Fruit fly (Drosophila melanogaster) whole organism, embryonic: ENCODE results near the gene Rdh.

Source experiments
- Awh ChIP-seq: fragments of 200-800 bp; sonication (Bioruptor generic); IDR thresholded peaks from 2 replicates; pipeline ENCODE4, ENCODE4 v1.3.6; 2022; ENCODE audit warnings: missing biosample characterization, missing genetic modification characterization
- CG10147 ChIP-seq: fragments of 200-800 bp; sonication (Bioruptor generic); optimal IDR thresholded peaks from 2 replicates; lab custom pipeline; 2019; ENCODE audit warnings: missing biosample characterization, mild to moderate bottlenecking, missing genetic modification characterization, moderate library complexity
- CG10543 ChIP-seq: fragments of 200-800 bp; sonication (Bioruptor generic); optimal IDR thresholded peaks from 3 replicates; lab custom pipeline; 2017; ENCODE audit warnings: missing biosample characterization, mild to moderate bottlenecking, missing genetic modification characterization, moderate library complexity
- CG10565 ChIP-seq: fragments of 200-800 bp; sonication (Bioruptor generic); optimal IDR thresholded peaks from 3 replicates; lab custom pipeline; 2016; ENCODE audit warnings: missing biosample characterization, mild to moderate bottlenecking, missing genetic modification characterization
- CG13775 ChIP-seq: fragments of 200-800 bp; sonication (Bioruptor generic); optimal IDR thresholded peaks from 3 replicates; lab custom pipeline; 2017; ENCODE audit warnings: missing biosample characterization, mild to moderate bottlenecking, missing genetic modification characterization
- CG13894 ChIP-seq: fragments of 200-800 bp; sonication (Bioruptor generic); optimal IDR thresholded peaks from 3 replicates; lab custom pipeline; 2018; ENCODE audit warnings: missing biosample characterization, mild to moderate bottlenecking, missing genetic modification characterization, moderate library complexity
- CG15269 ChIP-seq: fragments of 200-800 bp; sonication (Bioruptor generic); optimal IDR thresholded peaks from 2 replicates; lab custom pipeline; 2018; ENCODE audit warnings: missing biosample characterization, mild to moderate bottlenecking, missing genetic modification characterization, moderate library complexity
- CG15601 ChIP-seq: fragments of 200-800 bp; sonication (Bioruptor generic); optimal IDR thresholded peaks from 3 replicates; lab custom pipeline; 2019; ENCODE audit warnings: missing biosample characterization, mild to moderate bottlenecking, missing genetic modification characterization, moderate library complexity
- CG1602 ChIP-seq: fragments of 200-800 bp; sonication (Bioruptor generic); optimal IDR thresholded peaks from 3 replicates; lab custom pipeline; 2016; ENCODE audit warnings: missing biosample characterization, missing genetic modification characterization
- CG1603 ChIP-seq: fragments of 200-800 bp; sonication (Bioruptor generic); optimal IDR thresholded peaks from 2 replicates; lab custom pipeline; 2019; ENCODE audit warnings: missing biosample characterization, mild to moderate bottlenecking, missing genetic modification characterization, moderate library complexity
- CG16815 ChIP-seq: fragments of 200-800 bp; sonication (Bioruptor generic); optimal IDR thresholded peaks from 3 replicates; lab custom pipeline; 2017; ENCODE audit warnings: missing biosample characterization, mild to moderate bottlenecking, missing genetic modification characterization
- CG17186 ChIP-seq: fragments of 200-800 bp; sonication (Bioruptor generic); optimal IDR thresholded peaks from 3 replicates; lab custom pipeline; 2017; ENCODE audit warnings: missing biosample characterization, missing genetic modification reagents, missing genetic modification characterization
- CG17361 ChIP-seq: fragments of 200-800 bp; sonication (Bioruptor generic); IDR thresholded peaks from 3 replicates; pipeline ENCODE4 v1.3.6; 2022; ENCODE audit warnings: missing biosample characterization, missing genetic modification characterization
- CG18764 ChIP-seq: fragments of 200-800 bp; sonication (Bioruptor generic); optimal IDR thresholded peaks from 3 replicates; lab custom pipeline; 2016; ENCODE audit warnings: missing biosample characterization, missing genetic modification characterization
- CG32532 ChIP-seq: fragments of 200-800 bp; sonication (Bioruptor generic); IDR thresholded peaks from 2 replicates; pipeline ENCODE4 v1.3.6; 2022; ENCODE audit warnings: missing biosample characterization, missing genetic modification characterization
- CG32767 ChIP-seq: fragments of 200-800 bp; sonication (Bioruptor generic); IDR thresholded peaks from 2 replicates; pipeline ENCODE4 v1.3.6; 2022; ENCODE audit warnings: missing biosample characterization, missing genetic modification characterization
- CG4360 ChIP-seq: fragments of 200-800 bp; sonication (Bioruptor generic); IDR thresholded peaks from 2 replicates; pipeline ENCODE4 v1.3.6; 2022; ENCODE audit warnings: missing biosample characterization, missing genetic modification characterization
- CG4617 ChIP-seq: fragments of 200-800 bp; sonication (Bioruptor generic); optimal IDR thresholded peaks from 3 replicates; lab custom pipeline; 2016; ENCODE audit warnings: missing biosample characterization, missing genetic modification characterization, borderline replicate concordance
- CG6654 ChIP-seq: fragments of 200-800 bp; sonication (Bioruptor generic); optimal IDR thresholded peaks from 2 replicates; lab custom pipeline; 2017; ENCODE audit warnings: missing biosample characterization, mild to moderate bottlenecking, missing genetic modification characterization
- CG7271 ChIP-seq: fragments of 200-800 bp; sonication (Bioruptor generic); optimal IDR thresholded peaks from 2 replicates; lab custom pipeline; 2018; ENCODE audit warnings: missing biosample characterization, mild to moderate bottlenecking, missing genetic modification characterization, moderate library complexity
- CG7745 ChIP-seq: fragments of 200-800 bp; sonication (Bioruptor generic); optimal IDR thresholded peaks from 2 replicates; lab custom pipeline; 2018; ENCODE audit warnings: missing biosample characterization, mild to moderate bottlenecking, missing genetic modification characterization, moderate library complexity
- CG8765 ChIP-seq: fragments of 200-800 bp; sonication (Bioruptor generic); IDR thresholded peaks from 2 replicates; pipeline ENCODE4 v1.3.6; 2022; ENCODE audit warnings: missing biosample characterization, missing genetic modification characterization
- CG9727 ChIP-seq: fragments of 200-800 bp; sonication (Bioruptor generic); optimal IDR thresholded peaks from 3 replicates; lab custom pipeline; 2017; ENCODE audit warnings: missing biosample characterization, mild to moderate bottlenecking, missing genetic modification characterization
- D ChIP-seq, 2 experiments: fragments of 200-800 bp in 1 of 2; fragments of >200 bp in 1 of 2; sonication (Bioruptor generic) in 1 of 2; optimal IDR thresholded peaks; 2 replicates in 1 of 2; 3 replicates in 1 of 2; lab custom pipeline; 2017; ENCODE audit warnings: mild to moderate bottlenecking in 1 of 2, missing biosample characterization in 1 of 2, missing genetic modification characterization in 1 of 2, missing genetic modification reagents in 1 of 2
- Drgx ChIP-seq: fragments of 200-800 bp; sonication (Bioruptor generic); IDR thresholded peaks from 2 replicates; pipeline ENCODE4 v1.3.6; 2022; ENCODE audit warnings: missing biosample characterization, missing genetic modification characterization
- Hey ChIP-seq: fragments of 200-800 bp; sonication (Bioruptor generic); optimal IDR thresholded peaks from 3 replicates; lab custom pipeline; 2018; ENCODE audit warnings: missing biosample characterization, mild to moderate bottlenecking, missing genetic modification characterization
- Mad ChIP-seq: fragments of 200-800 bp; sonication (Bioruptor generic); optimal IDR thresholded peaks from 2 replicates; lab custom pipeline; 2016; ENCODE audit warnings: missing biosample characterization, missing genetic modification characterization
- Nf-YA ChIP-seq: fragments of 200-800 bp; sonication (Bioruptor generic); IDR thresholded peaks from 2 replicates; pipeline ENCODE4 v1.3.6; 2022; ENCODE audit warnings: missing biosample characterization, missing genetic modification characterization
- Nf-YC ChIP-seq: fragments of 200-800 bp; optimal IDR thresholded peaks from 3 replicates; lab custom pipeline; 2019; ENCODE audit warnings: missing biosample characterization, mild to moderate bottlenecking, missing genetic modification characterization, moderate library complexity
- Optix ChIP-seq: fragments of 200-800 bp; sonication (Bioruptor generic); IDR thresholded peaks from 3 replicates; pipeline ENCODE4 v1.3.6; 2022; ENCODE audit warnings: missing biosample characterization, missing genetic modification characterization
- Ptx1 ChIP-seq: fragments of 200-800 bp; sonication (Bioruptor generic); IDR thresholded peaks from 2 replicates; pipeline ENCODE4 v1.3.6; 2022; ENCODE audit warnings: missing biosample characterization, missing genetic modification characterization
- Sin3A ChIP-seq: fragments of >200 bp; optimal IDR thresholded peaks from 2 replicates; lab custom pipeline; 2018
- Six4 ChIP-seq: fragments of 200-800 bp; sonication (Bioruptor generic); optimal IDR thresholded peaks from 2 replicates; lab custom pipeline; 2016; ENCODE audit warnings: missing biosample characterization, missing genetic modification characterization
- Ssrp ChIP-seq: fragments of 200-800 bp; sonication (Bioruptor generic); optimal IDR thresholded peaks from 2 replicates; lab custom pipeline; 2018; ENCODE audit warnings: missing biosample characterization, mild to moderate bottlenecking, missing genetic modification characterization, moderate library complexity
- bbx ChIP-seq: fragments of 200-800 bp; sonication (Bioruptor generic); IDR thresholded peaks from 2 replicates; pipeline ENCODE4 v1.3.6; 2022; ENCODE audit warnings: missing biosample characterization, missing genetic modification characterization; ENCODE audit not compliant: partially characterized antibody
- chif ChIP-seq, 2 experiments: fragments of 200-800 bp; sonication (Bioruptor generic); optimal IDR thresholded peaks; 3 replicates each; lab custom pipeline; 2016; ENCODE audit warnings: missing biosample characterization in 2 of 2, missing genetic modification characterization in 2 of 2
- chn ChIP-seq: fragments of 200-800 bp; sonication (Bioruptor generic); optimal IDR thresholded peaks from 2 replicates; lab custom pipeline; 2016; ENCODE audit warnings: missing biosample characterization, missing genetic modification characterization
- dan ChIP-seq: fragments of 200-800 bp; sonication (Bioruptor generic); IDR thresholded peaks from 2 replicates; pipeline ENCODE4 v1.3.6; 2022; ENCODE audit warnings: missing biosample characterization, missing genetic modification characterization
- danr ChIP-seq: fragments of 200-800 bp; sonication (Bioruptor generic); IDR thresholded peaks from 2 replicates; pipeline ENCODE4 v1.3.6; 2022; ENCODE audit warnings: missing biosample characterization, missing genetic modification characterization
- dimm ChIP-seq: fragments of 200-800 bp; sonication (Bioruptor generic); IDR thresholded peaks from 2 replicates; pipeline ENCODE4 v1.3.6; 2022; ENCODE audit warnings: missing biosample characterization, missing genetic modification characterization
- dmrt11E ChIP-seq: fragments of 200-800 bp; sonication (Bioruptor generic); optimal IDR thresholded peaks from 3 replicates; lab custom pipeline; 2018; ENCODE audit warnings: missing biosample characterization, mild to moderate bottlenecking, missing genetic modification characterization, moderate library complexity
- grn ChIP-seq: fragments of 200-800 bp; sonication (Bioruptor generic); optimal IDR thresholded peaks from 3 replicates; lab custom pipeline; 2017; ENCODE audit warnings: missing biosample characterization, missing genetic modification characterization
- gsb-n ChIP-seq: fragments of 200-800 bp; sonication (Bioruptor generic); optimal IDR thresholded peaks from 3 replicates; lab custom pipeline; 2018; ENCODE audit warnings: missing biosample characterization, mild to moderate bottlenecking, missing genetic modification characterization
- lola ChIP-seq, 3 experiments: fragments of >200 bp in 2 of 3; fragments of 200-800 bp in 1 of 3; sonication (Bioruptor generic) in 1 of 3; optimal IDR thresholded peaks; 2 replicates each; lab custom pipeline; 2017 to 2019; ENCODE audit warnings: missing biosample characterization in 3 of 3, missing genetic modification characterization in 3 of 3, mild to moderate bottlenecking in 1 of 3, moderate library complexity in 1 of 3
- nmo ChIP-seq: fragments of 200-800 bp; sonication (Bioruptor generic); optimal IDR thresholded peaks from 2 replicates; lab custom pipeline; 2018; ENCODE audit warnings: missing biosample characterization, mild to moderate bottlenecking, missing genetic modification characterization, moderate library complexity
- otp ChIP-seq: fragments of 200-800 bp; sonication (Bioruptor generic); IDR thresholded peaks from 3 replicates; pipeline ENCODE4, ENCODE4 v1.3.6; 2022; ENCODE audit warnings: missing biosample characterization, missing genetic modification characterization
- phol ChIP-seq: fragments of 200-800 bp; sonication (Bioruptor generic); optimal IDR thresholded peaks from 3 replicates; lab custom pipeline; 2018; ENCODE audit warnings: missing biosample characterization, mild to moderate bottlenecking, missing genetic modification characterization, moderate library complexity
- sens ChIP-seq: fragments of 200-800 bp; sonication (Bioruptor generic); peaks from one replicate; lab custom pipeline; 2016; ENCODE audit warnings: missing biosample characterization, missing genetic modification characterization
- sob ChIP-seq: fragments of 200-800 bp; sonication (Bioruptor generic); IDR thresholded peaks from 2 replicates; pipeline ENCODE4 v1.3.6; 2022; ENCODE audit warnings: missing biosample characterization, missing genetic modification characterization
- unpg ChIP-seq: fragments of 200-800 bp; sonication (Bioruptor generic); optimal IDR thresholded peaks from 3 replicates; lab custom pipeline; 2018; ENCODE audit warnings: missing biosample characterization, mild to moderate bottlenecking, missing genetic modification characterization, moderate library complexity
- yki ChIP-seq: fragments of >200 bp; optimal IDR thresholded peaks from 3 replicates; lab custom pipeline; 2018

Gene Rdh

DNA sequence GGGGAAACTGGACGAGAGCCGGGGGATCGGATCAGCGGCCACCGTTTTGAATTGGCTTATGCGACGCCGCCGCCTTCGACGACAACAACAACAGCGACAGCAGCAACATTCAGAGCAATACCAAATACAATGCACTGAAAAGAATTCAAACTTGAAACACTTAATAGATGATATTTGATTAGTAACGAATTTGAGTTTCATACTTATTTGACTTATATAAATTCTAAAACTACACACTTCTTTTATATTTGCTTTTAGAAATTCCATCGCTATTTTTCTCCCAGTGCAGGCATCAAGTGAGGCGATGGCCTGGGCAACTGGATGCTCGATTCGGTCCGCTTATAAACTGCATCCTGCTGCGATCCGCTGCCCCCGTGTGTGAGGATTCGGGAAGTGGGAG is 42.8 kb downstream of the Rdh start (continued):
- TF ChIP-seq D (optimal IDR thresholded peaks at IDR 0.05; lab: Kevin White, UChicago) (no peak), D (GFP tag; optimal IDR thresholded peaks at IDR 0.05; lab: Kevin White, UChicago) (no peak), CG32532 (GFP tag; lab: Robert Waterston, UW) (no peak), CG7745 (tag; lab: Kevin White, UChicago) (no peak), unpg (GFP tag; lab: Kevin White, UChicago) (peak; percentile 39), grn (no peak), lola (GFP tag; optimal IDR thresholded peaks at IDR 0.05; lab: Kevin White, UChicago) (peak in 1 of 3 experiments; percentile 60), gsb-n (peak; percentile 14), nmo (GFP tag; lab: Kevin White, UChicago) (peak; percentile 35), CG6654 (no peak), danr (GFP tag; lab: Robert Waterston, UW) (no peak), chn (GFP tag; lab: Kevin White, UChicago) (peak; percentile 24), Ptx1 (no peak), CG18764 (no peak), CG4360 (GFP tag; lab: Robert Waterston, UW) (peak; percentile 61; the same call in 1 of the 2 replicates), dmrt11E (tag; lab: Kevin White, UChicago) (peak; percentile 72), CG7271 (tag; lab: Kevin White, UChicago) (no peak), CG17361 (GFP tag; lab: Robert Waterston, UW) (peak; percentile 47; the same call in 2 of the 3 replicates), otp (GFP tag; lab: Robert Waterston, UW) (peak; percentile 42; the same call in 1 of the 3 replicates), CG15601 (tag; lab: Kevin White, UChicago) (no peak), Mad (GFP tag; lab: Kevin White, UChicago) (no peak), phol (peak; percentile 8), sob (GFP tag; lab: Robert Waterston, UW) (no peak), Nf-YC (tag; lab: Kevin White, UChicago) (no peak), CG4617 (no peak), dimm (GFP tag; lab: Robert Waterston, UW) (no peak), CG16815 (GFP tag; lab: Kevin White, UChicago) (peak; percentile 19), CG8765 (GFP tag; lab: Robert Waterston, UW) (peak; percentile 52; the same call in 1 of the 2 replicates), Nf-YA (GFP tag; lab: Robert Waterston, UW) (no peak), Six4 (GFP tag; lab: Kevin White, UChicago) (peak; percentile 2), yki (lab: Kevin White, UChicago) (no peak), CG13775 (peak; percentile 25), CG13894 (tag; lab: Kevin White, UChicago) (no peak), Drgx (GFP tag; lab: Robert Waterston, UW) (peak; percentile 69), CG10543 (GFP tag; lab: Kevin White, UChicago) (no peak), sens (GFP tag; lab: Kevin White, UChicago) (peak; percentile 57), CG1603 (peak; percentile 50), CG10147 (GFP tag; lab: Kevin White, UChicago) (no peak), Hey (tag; lab: Kevin White, UChicago) (no peak), CG10565 (GFP tag; lab: Kevin White, UChicago) (no peak), CG15269 (tag; lab: Kevin White, UChicago) (no peak), Sin3A (no peak), bbx (GFP tag; lab: Robert Waterston, UW) (no peak), CG32767 (GFP tag; lab: Robert Waterston, UW) (0 out of 2 replicates have a peak, but pooled peaks have one; percentile 15), dan (no peak), CG1602 (GFP tag; lab: Kevin White, UChicago) (peak; percentile 20), Awh (GFP tag; lab: Robert Waterston, UW) (0 out of 2 replicates have a peak, but pooled peaks have one; percentile 40), Optix (GFP tag; lab: Robert Waterston, UW) (no peak), CG17186 (GFP tag; lab: Kevin White, UChicago) (no peak), CG9727 (GFP tag; lab: Kevin White, UChicago) (peak; percentile 69), chif (GFP tag; optimal IDR thresholded peaks at IDR 0.05; lab: Kevin White, UChicago) (peak; percentile 32 to 58), Ssrp (tag; lab: Kevin White, UChicago) (peak; percentile 37)
